Fruit fly (Drosophila melanogaster) whole organism, embryonic: ENCODE results near the gene CG5973.

ENCODE experiments used
- Asciz ChIP-seq: fragments of 200-800 bp; sonication (Bioruptor generic); optimal IDR thresholded peaks from 2 replicates; lab custom pipeline; 2017; ENCODE audit warnings: missing biosample characterization, mild to moderate bottlenecking, missing genetic modification characterization, missing genetic modification reagents
- Blimp-1 ChIP-seq: fragments of 200-800 bp; sonication (Bioruptor generic); optimal IDR thresholded peaks from 3 replicates; lab custom pipeline; 2018; ENCODE audit warnings: missing biosample characterization, missing genetic modification characterization, mild to moderate bottlenecking, moderate library complexity, missing genetic modification reagents
- CG13287 ChIP-seq: fragments of 200-800 bp; sonication (Bioruptor generic); IDR thresholded peaks from 2 replicates; pipeline ENCODE4 v1.3.6; 2022; ENCODE audit warnings: missing biosample characterization, missing genetic modification characterization; ENCODE audit not compliant: partially characterized antibody
- CG13424 ChIP-seq: fragments of 200-800 bp; sonication (Bioruptor generic); optimal IDR thresholded peaks from 2 replicates; lab custom pipeline; 2019; ENCODE audit warnings: missing biosample characterization, mild to moderate bottlenecking, missing genetic modification characterization, moderate library complexity
- CG1602 ChIP-seq: fragments of 200-800 bp; sonication (Bioruptor generic); optimal IDR thresholded peaks from 3 replicates; lab custom pipeline; 2016; ENCODE audit warnings: missing biosample characterization, missing genetic modification characterization
- CG2199 ChIP-seq: fragments of 200-800 bp; sonication (Bioruptor generic); IDR thresholded peaks from 3 replicates; pipeline ENCODE4 v1.3.6; 2022; ENCODE audit warnings: missing biosample characterization, missing genetic modification characterization
- CG31441 ChIP-seq: fragments of 200-800 bp; sonication (Bioruptor generic); IDR thresholded peaks from 2 replicates; pipeline ENCODE4 v1.3.6; 2022; ENCODE audit warnings: missing biosample characterization, missing genetic modification characterization
- CG34224 ChIP-seq: fragments of 200-800 bp; sonication (Bioruptor generic); IDR thresholded peaks from 3 replicates; pipeline ENCODE4 v1.3.6; 2022; ENCODE audit warnings: missing biosample characterization, missing genetic modification characterization; ENCODE audit not compliant: partially characterized antibody
- CG3838 ChIP-seq: fragments of 200-800 bp; sonication (Bioruptor generic); optimal IDR thresholded peaks from 3 replicates; lab custom pipeline; 2016; ENCODE audit warnings: missing biosample characterization, missing genetic modification characterization
- CG4282 ChIP-seq: fragments of 200-800 bp; sonication (Bioruptor generic); optimal IDR thresholded peaks from 2 replicates; lab custom pipeline; 2016; ENCODE audit warnings: missing biosample characterization, missing genetic modification characterization
- CG4424 ChIP-seq: fragments of 200-800 bp; sonication (Bioruptor generic); optimal IDR thresholded peaks from 3 replicates; lab custom pipeline; 2016; ENCODE audit warnings: missing biosample characterization, missing genetic modification characterization
- CG4820 ChIP-seq: fragments of 200-800 bp; sonication (Bioruptor generic); optimal IDR thresholded peaks from 3 replicates; lab custom pipeline; 2016; ENCODE audit warnings: missing biosample characterization, missing genetic modification characterization
- CG6813 ChIP-seq: fragments of 200-800 bp; sonication (Bioruptor generic); optimal IDR thresholded peaks from 2 replicates; lab custom pipeline; 2017; ENCODE audit warnings: missing biosample characterization, missing genetic modification characterization, mild to moderate bottlenecking, moderate library complexity, missing genetic modification reagents
- CG7987 ChIP-seq: fragments of 200-800 bp; sonication (Bioruptor generic); optimal IDR thresholded peaks from 2 replicates; lab custom pipeline; 2018; ENCODE audit warnings: missing biosample characterization, mild to moderate bottlenecking, missing genetic modification characterization, moderate library complexity
- Dad ChIP-seq: fragments of 200-800 bp; sonication (Bioruptor generic); optimal IDR thresholded peaks from 3 replicates; lab custom pipeline; 2016; ENCODE audit warnings: missing biosample characterization, missing genetic modification characterization
- Hey ChIP-seq: fragments of 200-800 bp; sonication (Bioruptor generic); optimal IDR thresholded peaks from 3 replicates; lab custom pipeline; 2018; ENCODE audit warnings: missing biosample characterization, mild to moderate bottlenecking, missing genetic modification characterization
- Nf-YC ChIP-seq: fragments of 200-800 bp; optimal IDR thresholded peaks from 3 replicates; lab custom pipeline; 2019; ENCODE audit warnings: missing biosample characterization, mild to moderate bottlenecking, missing genetic modification characterization, moderate library complexity
- Ptx1 ChIP-seq: fragments of 200-800 bp; sonication (Bioruptor generic); IDR thresholded peaks from 2 replicates; pipeline ENCODE4 v1.3.6; 2022; ENCODE audit warnings: missing biosample characterization, missing genetic modification characterization
- Scr ChIP-seq: fragments of 200-800 bp; sonication (Bioruptor generic); IDR thresholded peaks from 2 replicates; pipeline ENCODE4 v1.3.6; 2022; ENCODE audit warnings: missing biosample characterization, missing genetic modification characterization; ENCODE audit not compliant: partially characterized antibody
- Sry-δ ChIP-seq: fragments of 200-800 bp; sonication (Bioruptor generic); optimal IDR thresholded peaks from 2 replicates; lab custom pipeline; 2016; ENCODE audit warnings: missing biosample characterization, missing genetic modification characterization
- bowl ChIP-seq: fragments of 200-800 bp; sonication (Bioruptor generic); IDR thresholded peaks from 2 replicates; pipeline ENCODE4 v1.3.6; 2022; ENCODE audit warnings: missing biosample characterization, missing genetic modification characterization
- btn ChIP-seq: fragments of 200-800 bp; sonication (Bioruptor generic); optimal IDR thresholded peaks from 2 replicates; lab custom pipeline; 2016; ENCODE audit warnings: missing biosample characterization, missing genetic modification characterization
- caup ChIP-seq: fragments of 200-800 bp; sonication (Bioruptor generic); optimal IDR thresholded peaks from 3 replicates; lab custom pipeline; 2017; ENCODE audit warnings: missing biosample characterization, mild to moderate bottlenecking, missing genetic modification characterization, moderate library complexity; ENCODE audit not compliant: severe bottlenecking
- ci ChIP-seq: fragments of 200-800 bp; sonication (Bioruptor generic); IDR thresholded peaks from 3 replicates; pipeline ENCODE4 v1.3.6; 2022; ENCODE audit warnings: missing biosample characterization, missing genetic modification characterization
- cwo ChIP-seq: fragments of 200-800 bp; sonication (Bioruptor generic); optimal IDR thresholded peaks from 3 replicates; lab custom pipeline; 2017; ENCODE audit warnings: missing biosample characterization, missing genetic modification characterization, mild to moderate bottlenecking, moderate library complexity, missing genetic modification reagents
- dati ChIP-seq: fragments of 200-800 bp; sonication (Bioruptor generic); IDR thresholded peaks from 2 replicates; pipeline ENCODE4 v1.3.6; 2022; ENCODE audit warnings: missing biosample characterization, missing genetic modification characterization
- dmrt11E ChIP-seq: fragments of 200-800 bp; sonication (Bioruptor generic); optimal IDR thresholded peaks from 3 replicates; lab custom pipeline; 2018; ENCODE audit warnings: missing biosample characterization, mild to moderate bottlenecking, missing genetic modification characterization, moderate library complexity
- exex ChIP-seq: fragments of 200-800 bp; sonication (Bioruptor generic); optimal IDR thresholded peaks from 4 replicates; lab custom pipeline; 2018; ENCODE audit warnings: missing biosample characterization, mild to moderate bottlenecking, missing genetic modification characterization, moderate library complexity
- fd64A ChIP-seq: fragments of 200-800 bp; sonication (Bioruptor generic); optimal IDR thresholded peaks from 3 replicates; lab custom pipeline; 2018; ENCODE audit warnings: missing biosample characterization, mild to moderate bottlenecking, missing genetic modification characterization
- ftz-f1 ChIP-seq: fragments of 200-800 bp; sonication (Bioruptor generic); optimal IDR thresholded peaks from 2 replicates; lab custom pipeline; 2016; ENCODE audit warnings: missing biosample characterization, missing genetic modification characterization
- hb ChIP-seq: fragments of 200-800 bp; sonication (Bioruptor generic); IDR thresholded peaks from 3 replicates; pipeline ENCODE4 v1.3.6; 2022; ENCODE audit warnings: missing biosample characterization, missing genetic modification characterization; ENCODE audit not compliant: partially characterized antibody
- jigr1 ChIP-seq: fragments of 200-800 bp; sonication (Bioruptor generic); IDR thresholded peaks from 3 replicates; pipeline ENCODE4 v1.3.6; 2022; ENCODE audit warnings: missing biosample characterization, missing genetic modification characterization
- kni ChIP-seq: fragments of 200-800 bp; sonication (Bioruptor generic); optimal IDR thresholded peaks from 3 replicates; lab custom pipeline; 2017; ENCODE audit warnings: mild to moderate bottlenecking, missing biosample characterization, missing genetic modification reagents, missing genetic modification characterization
- lab ChIP-seq: fragments of 200-800 bp; sonication (Bioruptor generic); optimal IDR thresholded peaks from 3 replicates; lab custom pipeline; 2017; ENCODE audit warnings: missing biosample characterization, missing genetic modification characterization, mild to moderate bottlenecking, moderate library complexity, missing genetic modification reagents
- mam ChIP-seq: fragments of 200-800 bp; sonication (Bioruptor generic); optimal IDR thresholded peaks from 3 replicates; lab custom pipeline; 2016; ENCODE audit warnings: missing biosample characterization, missing genetic modification characterization
- nerfin-2 ChIP-seq: fragments of 200-800 bp; sonication (Bioruptor generic); IDR thresholded peaks from 2 replicates; pipeline ENCODE4 v1.3.6; 2022; ENCODE audit warnings: missing biosample characterization, missing genetic modification characterization; ENCODE audit not compliant: partially characterized antibody
- nmo ChIP-seq: fragments of 200-800 bp; sonication (Bioruptor generic); optimal IDR thresholded peaks from 2 replicates; lab custom pipeline; 2018; ENCODE audit warnings: missing biosample characterization, mild to moderate bottlenecking, missing genetic modification characterization, moderate library complexity
- odd ChIP-seq: fragments of 200-800 bp; sonication (Bioruptor generic); optimal IDR thresholded peaks from 2 replicates; lab custom pipeline; 2017; ENCODE audit warnings: missing biosample characterization, mild to moderate bottlenecking, missing genetic modification characterization
- pros ChIP-seq: fragments of 200-800 bp; sonication (Bioruptor generic); optimal IDR thresholded peaks from 3 replicates; lab custom pipeline; 2019; ENCODE audit warnings: missing biosample characterization, mild to moderate bottlenecking, missing genetic modification characterization, moderate library complexity
- ranshi ChIP-seq: fragments of 200-800 bp; sonication (Bioruptor generic); IDR thresholded peaks from 2 replicates; pipeline ENCODE4 v1.3.6; 2022; ENCODE audit warnings: missing biosample characterization, missing genetic modification characterization
- run ChIP-seq: fragments of 200-800 bp; sonication (Bioruptor generic); optimal IDR thresholded peaks from 3 replicates; lab custom pipeline; 2018; ENCODE audit warnings: missing biosample characterization, mild to moderate bottlenecking, missing genetic modification characterization
- sc ChIP-seq, 3 experiments: fragments of >200 bp in 2 of 3; fragments of 200-800 bp in 1 of 3; sonication (Bioruptor generic) in 1 of 3; optimal IDR thresholded peaks; 2 replicates in 2 of 3; 3 replicates in 1 of 3; lab custom pipeline; 2017; ENCODE audit warnings: mild to moderate bottlenecking in 1 of 3, missing biosample characterization in 1 of 3, missing genetic modification characterization in 1 of 3, missing genetic modification reagents in 1 of 3
- sd ChIP-seq: fragments of 200-800 bp; sonication (Bioruptor generic); optimal IDR thresholded peaks from 3 replicates; lab custom pipeline; 2018; ENCODE audit warnings: missing biosample characterization, mild to moderate bottlenecking, missing genetic modification characterization, moderate library complexity
- seq ChIP-seq: fragments of 200-800 bp; sonication (Bioruptor generic); IDR thresholded peaks from 2 replicates; pipeline ENCODE4 v1.3.6; 2022; ENCODE audit warnings: missing biosample characterization, missing genetic modification characterization
- tgo ChIP-seq: fragments of 200-800 bp; sonication (Bioruptor generic); IDR thresholded peaks from 3 replicates; pipeline ENCODE4 v1.3.6; 2022; ENCODE audit warnings: missing biosample characterization, missing genetic modification characterization
- usp ChIP-seq: fragments of >200 bp; optimal IDR thresholded peaks from 2 replicates; lab custom pipeline; 2017; ENCODE audit warnings: missing biosample characterization, missing genetic modification characterization
- wek ChIP-seq: fragments of 200-800 bp; sonication (Bioruptor generic); optimal IDR thresholded peaks from 3 replicates; lab custom pipeline; 2018; ENCODE audit warnings: missing biosample characterization, mild to moderate bottlenecking, missing genetic modification characterization, moderate library complexity
- z ChIP-seq: fragments of 200-800 bp; sonication (Bioruptor generic); IDR thresholded peaks from 3 replicates; pipeline ENCODE4 v1.3.6; 2022; ENCODE audit warnings: missing biosample characterization, missing genetic modification characterization

CG5973 gene

DNA sequence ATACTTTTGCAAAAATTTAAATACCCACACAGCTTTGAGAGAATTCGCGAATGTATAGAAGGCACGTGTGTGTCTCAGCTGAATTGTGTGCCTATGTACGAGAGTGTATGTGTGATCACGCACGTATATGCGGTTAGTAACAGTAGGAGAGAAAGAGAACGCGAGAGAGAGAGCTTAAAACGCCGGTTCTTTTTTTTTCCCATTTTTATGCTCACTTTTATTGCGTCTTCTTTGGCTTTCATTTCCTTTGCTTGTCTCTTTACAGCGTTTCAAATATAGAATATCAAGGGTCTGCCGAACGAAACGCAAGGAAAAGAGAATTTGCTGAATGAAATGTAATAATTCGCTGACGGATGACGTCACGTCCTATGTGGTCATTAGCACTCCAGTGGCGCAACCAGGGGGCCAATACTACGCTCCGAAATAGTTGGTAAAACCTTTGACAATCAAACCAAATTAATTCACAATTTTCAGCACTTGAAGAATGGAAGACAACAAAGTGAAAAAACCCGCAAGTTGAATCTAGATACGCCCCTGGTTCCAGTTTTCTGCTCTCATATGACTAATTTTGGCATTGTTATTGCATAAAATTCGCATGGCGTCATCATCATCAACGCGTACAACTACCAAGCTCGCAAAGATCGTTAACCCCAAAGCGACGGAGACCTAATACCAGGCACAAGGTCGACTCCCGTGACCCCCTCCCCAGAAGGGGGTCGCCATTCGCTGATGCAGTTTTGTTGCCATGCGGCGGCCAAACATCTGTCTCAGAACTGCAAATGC lies 12.2 kb upstream of the CG5973 start (continued):
- TF ChIP-seq CG2199 (GFP tag; lab: Robert Waterston, UW): no peak
- no peak for TF ChIP-seq Sry-δ
- peak; percentile 33; the same call in 1 of the 2 replicates for TF ChIP-seq dati (GFP tag; lab: Robert Waterston, UW)
- TF ChIP-seq hb (GFP tag; lab: Robert Waterston, UW): no peak
- no peak for TF ChIP-seq CG3838 (GFP tag; lab: Kevin White, UChicago)
- TF ChIP-seq ftz-f1 (GFP tag; lab: Kevin White, UChicago): peak; percentile 50
- TF ChIP-seq nmo: no peak
- TF ChIP-seq mam (GFP tag; lab: Kevin White, UChicago): peak; percentile 90
- no peak for TF ChIP-seq Scr
- TF ChIP-seq run (tag; lab: Kevin White, UChicago): no peak
- TF ChIP-seq Dad: peak; percentile 50
- TF ChIP-seq CG31441 (GFP tag; lab: Robert Waterston, UW): no peak
- no peak for TF ChIP-seq CG1602 (GFP tag; lab: Kevin White, UChicago)
- TF ChIP-seq fd64A: no peak
- no peak for TF ChIP-seq usp (GFP tag; lab: Kevin White, UChicago)
- no peak for TF ChIP-seq odd
- no peak for TF ChIP-seq Blimp-1
- TF ChIP-seq z (GFP tag; lab: Robert Waterston, UW): no peak
- no peak for TF ChIP-seq exex
- no peak for TF ChIP-seq wek (GFP tag; lab: Kevin White, UChicago)
- no peak for TF ChIP-seq jigr1
- no peak for TF ChIP-seq pros
- TF ChIP-seq CG4820 (GFP tag; lab: Kevin White, UChicago): no peak
- TF ChIP-seq CG6813: peak; percentile 3
- peak; percentile 55; the same call in 1 of the 3 replicates for TF ChIP-seq tgo (GFP tag; lab: Robert Waterston, UW)
- no peak for TF ChIP-seq nerfin-2
- TF ChIP-seq Ptx1 (GFP tag; lab: Robert Waterston, UW): peak; percentile 47; the same call in 1 of the 2 replicates
- TF ChIP-seq sc (optimal IDR thresholded peaks at IDR 0.05; lab: Kevin White, UChicago): no peak
- TF ChIP-seq sc (GFP tag; optimal IDR thresholded peaks at IDR 0.05; lab: Kevin White, UChicago): no peak
- TF ChIP-seq CG13424: peak; percentile 26
- TF ChIP-seq bowl (GFP tag; lab: Robert Waterston, UW): no peak
- TF ChIP-seq caup (GFP tag; lab: Kevin White, UChicago): peak; percentile 75
- no peak for TF ChIP-seq CG13287 (GFP tag; lab: Robert Waterston, UW)
- TF ChIP-seq lab (GFP tag; lab: Kevin White, UChicago): peak; percentile 88
- TF ChIP-seq CG4424 (GFP tag; lab: Kevin White, UChicago): no peak
- TF ChIP-seq dmrt11E (tag; lab: Kevin White, UChicago): no peak
- peak; percentile 55; the same call in 1 of the 2 replicates for TF ChIP-seq ranshi (GFP tag; lab: Robert Waterston, UW)
- TF ChIP-seq Asciz (GFP tag; lab: Kevin White, UChicago): no peak
- peak; percentile 8 for TF ChIP-seq cwo (GFP tag; lab: Kevin White, UChicago)
- TF ChIP-seq sd (tag; lab: Kevin White, UChicago): peak; percentile 46
- TF ChIP-seq Nf-YC (tag; lab: Kevin White, UChicago): no peak
- TF ChIP-seq ci (GFP tag; lab: Robert Waterston, UW): no peak
- no peak for TF ChIP-seq btn (GFP tag; lab: Kevin White, UChicago)
- TF ChIP-seq CG34224 (GFP tag; lab: Robert Waterston, UW): 0 out of 3 replicates have a peak, but pooled peaks have one; percentile 29
- no peak for TF ChIP-seq CG7987
- no peak for TF ChIP-seq kni (GFP tag; lab: Kevin White, UChicago)
- no peak for TF ChIP-seq Hey (tag; lab: Kevin White, UChicago)
- TF ChIP-seq CG4282 (GFP tag; lab: Kevin White, UChicago): peak; percentile 8
- TF ChIP-seq seq: peak; percentile 45; the same call in 1 of the 2 replicates
